Worm (Caenorhabditis elegans): ENCODE results near the gene srw-17.

DNA sequence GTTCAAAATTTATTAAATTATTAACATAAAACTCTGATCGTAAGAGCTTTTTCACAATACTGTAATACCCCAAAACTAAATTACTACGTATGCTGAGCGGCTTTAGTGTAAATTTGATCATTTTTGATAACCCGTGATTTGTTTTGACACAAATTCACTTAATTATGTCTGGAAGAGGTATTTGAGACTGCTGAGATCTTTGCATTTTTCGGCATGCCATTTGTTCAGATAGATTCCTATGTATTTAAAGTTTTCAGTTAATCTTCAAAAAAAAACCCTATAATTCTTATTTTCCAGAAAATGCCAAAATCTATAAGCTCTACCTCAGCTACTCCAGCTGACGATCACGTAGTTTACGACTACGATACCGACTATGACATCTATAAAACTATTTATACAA lies 46.6 kb downstream of the srw-17 start, which contains the start of gene srw-15:
- TF ChIP-seq dao-5 (tag; optimal IDR thresholded peaks at IDR 0.05) = no peak
- TF ChIP-seq him-1 (tag; optimal IDR thresholded peaks at IDR 0.05) = no peak

Measured in whole organism, L4/young adult.